Worm (Caenorhabditis elegans) whole organism, young adult: ENCODE data around the gene srh-229.

Experiments used
- B0019.2 ChIP-seq: fragments of 200-800 bp; sonication (Bioruptor generic); conservative IDR thresholded peaks from 2 replicates; pipeline ENCODE4 v1.3.6; 2022; ENCODE audit warnings: missing genetic modification reagents, missing genetic modification characterization, missing compliant biosample characterization
- C06A6.2 ChIP-seq: fragments of 200-800 bp; sonication (Bioruptor generic); conservative IDR thresholded peaks from 2 replicates; pipeline ENCODE4 v1.3.6; 2022; ENCODE audit warnings: missing genetic modification characterization, missing compliant biosample characterization
- C17E4.6 ChIP-seq: fragments of 200-800 bp; sonication (Bioruptor generic); IDR thresholded peaks from 2 replicates; pipeline ENCODE4 v1.3.6; 2022; ENCODE audit warnings: missing genetic modification reagents, missing genetic modification characterization, missing compliant biosample characterization
- F10E7.11 ChIP-seq: sonication (generic microtip); optimal IDR thresholded peaks from 2 replicates; lab custom pipeline; 2017; ENCODE audit warnings: mild to moderate bottlenecking, missing genetic modification characterization, moderate library complexity, missing compliant biosample characterization
- F23B12.7 ChIP-seq: sonication (generic microtip); optimal IDR thresholded peaks from 2 replicates; lab custom pipeline; 2017; ENCODE audit warnings: missing genetic modification characterization, mild to moderate bottlenecking, missing compliant biosample characterization, antibody characterized with exemption, moderate library complexity; ENCODE audit not compliant: insufficient read depth
- F49E8.2 ChIP-seq: sonication (generic microtip); optimal IDR thresholded peaks from 3 replicates; lab custom pipeline; 2017; ENCODE audit warnings: missing genetic modification characterization, mild to moderate bottlenecking, missing compliant biosample characterization, antibody characterized with exemption, moderate library complexity; ENCODE audit not compliant: insufficient read depth
- F55B11.4 ChIP-seq: sonication (generic microtip); optimal IDR thresholded peaks from 2 replicates; lab custom pipeline; 2016; ENCODE audit warnings: missing compliant biosample characterization, missing genetic modification characterization, borderline replicate concordance; ENCODE audit not compliant: insufficient read depth
- F57C9.4 ChIP-seq: sonication (generic microtip); optimal IDR thresholded peaks from 2 replicates; lab custom pipeline; 2017; ENCODE audit warnings: mild to moderate bottlenecking, missing genetic modification characterization, missing compliant biosample characterization
- K12H6.12 ChIP-seq: fragments of 200-800 bp; sonication (Bioruptor generic); optimal IDR thresholded peaks from 2 replicates; lab custom pipeline; 2018; ENCODE audit warnings: mild to moderate bottlenecking, missing genetic modification characterization, missing compliant biosample characterization
- T07F8.4 ChIP-seq: sonication (generic microtip); optimal IDR thresholded peaks from 2 replicates; lab custom pipeline; 2016; ENCODE audit warnings: mild to moderate bottlenecking, missing genetic modification characterization, moderate library complexity, missing compliant biosample characterization
- T26A5.8 ChIP-seq: sonication (generic microtip); optimal IDR thresholded peaks from 2 replicates; lab custom pipeline; 2016; ENCODE audit warnings: missing genetic modification characterization, missing compliant biosample characterization
- Y53G8AR.9 ChIP-seq: fragments of 200-800 bp; sonication (Bioruptor generic); conservative IDR thresholded peaks from 2 replicates; pipeline ENCODE4 v1.3.6; 2022; ENCODE audit warnings: missing genetic modification reagents, missing genetic modification characterization, missing compliant biosample characterization
- atf-7 ChIP-seq: sonication (generic microtip); optimal IDR thresholded peaks from 2 replicates; lab custom pipeline; 2017; ENCODE audit warnings: mild to moderate bottlenecking, missing genetic modification characterization, missing compliant biosample characterization
- athp-1 ChIP-seq: sonication (generic microtip); optimal IDR thresholded peaks from 2 replicates; lab custom pipeline; 2017; ENCODE audit warnings: mild to moderate bottlenecking, missing genetic modification characterization, missing compliant biosample characterization
- ccch-3 ChIP-seq: fragments of 200-800 bp; sonication (Bioruptor generic); optimal IDR thresholded peaks from 2 replicates; lab custom pipeline; 2018; ENCODE audit warnings: mild to moderate bottlenecking, missing genetic modification characterization, missing compliant biosample characterization
- cebp-1 ChIP-seq, 2 experiments: fragments of 200-800 bp in 1 of 2; sonication (Bioruptor generic) in 1 of 2; sonication (generic microtip) in 1 of 2; IDR thresholded peaks in 1 of 2; optimal IDR thresholded peaks in 1 of 2; 2 replicates each; pipeline versions ENCODE4 v1.3.6 to Lab custom; 2017 to 2022; ENCODE audit warnings: missing compliant biosample characterization in 2 of 2, missing genetic modification characterization in 2 of 2, mild to moderate bottlenecking in 1 of 2, missing genetic modification reagents in 1 of 2, moderate library complexity in 1 of 2
- cebp-2 ChIP-seq: fragments of 200-800 bp; sonication (Bioruptor generic); IDR thresholded peaks from 2 replicates; pipeline ENCODE4 v1.3.6; 2022; ENCODE audit warnings: missing genetic modification characterization, missing compliant biosample characterization
- ceh-27 ChIP-seq: fragments of 200-800 bp; sonication (Bioruptor generic); optimal IDR thresholded peaks from 2 replicates; lab custom pipeline; 2018; ENCODE audit warnings: mild to moderate bottlenecking, missing genetic modification characterization, moderate library complexity, missing compliant biosample characterization
- ceh-79 ChIP-seq: sonication (generic microtip); optimal IDR thresholded peaks from 2 replicates; lab custom pipeline; 2017; ENCODE audit warnings: mild to moderate bottlenecking, missing genetic modification characterization, missing compliant biosample characterization
- ceh-91 ChIP-seq: fragments of 200-800 bp; sonication (Bioruptor generic); IDR thresholded peaks from 2 replicates; pipeline ENCODE4 v1.3.6; 2022; ENCODE audit warnings: missing genetic modification reagents, missing genetic modification characterization, missing compliant biosample characterization
- dpff-1 ChIP-seq: sonication (generic microtip); optimal IDR thresholded peaks from 2 replicates; lab custom pipeline; 2017; ENCODE audit warnings: mild to moderate bottlenecking, missing genetic modification characterization, missing compliant biosample characterization
- egl-18 ChIP-seq: fragments of 200-800 bp; sonication (Bioruptor generic); IDR thresholded peaks from 2 replicates; pipeline ENCODE4 v1.3.6; 2022; ENCODE audit warnings: missing genetic modification reagents, missing genetic modification characterization, missing compliant biosample characterization
- hrde-1 ChIP-seq: sonication (generic microtip); optimal IDR thresholded peaks from 2 replicates; lab custom pipeline; 2016; ENCODE audit warnings: missing genetic modification characterization, mild to moderate bottlenecking, missing compliant biosample characterization, moderate library complexity, missing genotype, missing genetic modification reagents, borderline replicate concordance
- let-526 ChIP-seq: fragments of 200-800 bp; sonication (Bioruptor generic); IDR thresholded peaks from 2 replicates; pipeline ENCODE4 v1.3.6; 2022; ENCODE audit warnings: missing genetic modification reagents, missing genetic modification characterization, missing compliant biosample characterization
- lin-54 ChIP-seq: fragments of 200-800 bp; sonication (Bioruptor generic); optimal IDR thresholded peaks from 2 replicates; lab custom pipeline; 2018; ENCODE audit warnings: mild to moderate bottlenecking, missing genetic modification characterization, missing compliant biosample characterization
- lsl-1 ChIP-seq: fragments of 200-800 bp; sonication (Bioruptor generic); optimal IDR thresholded peaks from 2 replicates; lab custom pipeline; 2018; ENCODE audit warnings: mild to moderate bottlenecking, missing genetic modification characterization, moderate library complexity, missing compliant biosample characterization
- madf-10 ChIP-seq: sonication (generic microtip); optimal IDR thresholded peaks from 2 replicates; lab custom pipeline; 2016; ENCODE audit warnings: mild to moderate bottlenecking, missing genetic modification characterization, missing compliant biosample characterization
- madf-6 ChIP-seq: fragments of 200-800 bp; sonication (Bioruptor generic); IDR thresholded peaks from 2 replicates; pipeline ENCODE4 v1.3.6; 2022; ENCODE audit warnings: missing genetic modification reagents, missing genetic modification characterization, missing compliant biosample characterization
- madf-8 ChIP-seq: fragments of 200-800 bp; sonication (Bioruptor generic); conservative IDR thresholded peaks from 2 replicates; pipeline ENCODE4 v1.3.6; 2022; ENCODE audit warnings: missing genetic modification reagents, missing genetic modification characterization, missing compliant biosample characterization
- mel-28 ChIP-seq: sonication (generic microtip); optimal IDR thresholded peaks from 2 replicates; lab custom pipeline; 2016; ENCODE audit warnings: borderline replicate concordance, mild to moderate bottlenecking, missing genetic modification characterization, missing compliant biosample characterization
- mxl-1 ChIP-seq: sonication (generic microtip); optimal IDR thresholded peaks from 2 replicates; lab custom pipeline; 2016; ENCODE audit warnings: missing genetic modification characterization, missing compliant biosample characterization
- nfya-2 ChIP-seq: fragments of 200-800 bp; sonication (Bioruptor generic); IDR thresholded peaks from 2 replicates; pipeline ENCODE4 v1.3.6; 2022; ENCODE audit warnings: missing genetic modification reagents, missing genetic modification characterization, missing compliant biosample characterization
- nhr-120 ChIP-seq: fragments of 200-800 bp; sonication (Bioruptor generic); IDR thresholded peaks from 2 replicates; pipeline ENCODE4 v1.3.6; 2022; ENCODE audit warnings: missing genetic modification characterization, missing compliant biosample characterization
- nhr-80 ChIP-seq: sonication (generic microtip); optimal IDR thresholded peaks from 2 replicates; lab custom pipeline; 2016; ENCODE audit warnings: missing genetic modification characterization, missing compliant biosample characterization
- sdz-38 ChIP-seq: sonication (generic microtip); optimal IDR thresholded peaks from 2 replicates; lab custom pipeline; 2016; ENCODE audit warnings: missing genotype, missing genetic modification characterization, missing compliant biosample characterization
- snpc-4 ChIP-seq, 5 experiments: fragments of 150-350 bp in 1 of 5; sonication (generic microtip) in 4 of 5; optimal IDR thresholded peaks; 2 replicates each; lab custom pipeline; 2014 to 2018; ENCODE audit warnings: missing genetic modification characterization in 5 of 5, missing biosample characterization in 3 of 5, antibody characterized with exemption in 2 of 5, mild to moderate bottlenecking in 2 of 5, missing compliant biosample characterization in 2 of 5, missing genotype in 2 of 5, moderate library complexity in 2 of 5, missing genetic modification reagents in 1 of 5
- tbx-9 ChIP-seq: sonication (generic microtip); optimal IDR thresholded peaks from 2 replicates; lab custom pipeline; 2016; ENCODE audit warnings: borderline replicate concordance, missing genetic modification characterization, inconsistent platforms, missing compliant biosample characterization
- unc-62 ChIP-seq: fragments of 150-350 bp; optimal IDR thresholded peaks from 2 replicates; lab custom pipeline; 2014; ENCODE audit warnings: missing biosample characterization, missing genetic modification reagents, missing genetic modification characterization
- xnd-1 ChIP-seq: sonication (generic microtip); optimal IDR thresholded peaks from 2 replicates; lab custom pipeline; 2016; ENCODE audit warnings: missing genotype, missing genetic modification reagents, missing genetic modification characterization, missing compliant biosample characterization
- ztf-18 ChIP-seq: sonication (generic microtip); optimal IDR thresholded peaks from 2 replicates; lab custom pipeline; 2016; ENCODE audit warnings: missing genotype, mild to moderate bottlenecking, missing genetic modification characterization, missing compliant biosample characterization
- ztf-28 ChIP-seq: fragments of 200-800 bp; sonication (Bioruptor generic); IDR thresholded peaks from 2 replicates; pipeline ENCODE4 v1.3.6; 2022; ENCODE audit warnings: missing genetic modification reagents, missing genetic modification characterization, missing compliant biosample characterization
- ztf-6 ChIP-seq: fragments of 200-800 bp; sonication (Bioruptor generic); IDR thresholded peaks from 2 replicates; pipeline ENCODE4 v1.3.6; 2022; ENCODE audit warnings: missing genetic modification reagents, missing genetic modification characterization, missing compliant biosample characterization

Gene srh-229

ce11 chrV:7528816-7529215 is 24.6 kb upstream of the srh-229 start, which contains the start of gene C54F6.5:
Gene C54F6.5 (plus strand): TSS chrV:7529116.
- TF ChIP-seq xnd-1 (tag; lab: Kevin White, UChicago) (no peak), nfya-2 (no peak), sdz-38 (no peak), madf-6 (GFP tag; lab: Robert Waterston, UW) (no peak), let-526 (GFP tag; lab: Robert Waterston, UW) (no peak), ztf-18 (tag; lab: Kevin White, UChicago) (no peak), atf-7 (tag; lab: Kevin White, UChicago) (no peak), madf-10 (tag; lab: Kevin White, UChicago) (no peak), lin-54 (no peak), unc-62 (GFP tag; lab: Kevin White, UChicago) (no peak), ztf-6 (GFP tag; lab: Robert Waterston, UW) (no peak), mel-28 (tag; lab: Kevin White, UChicago) (no peak), ccch-3 (GFP tag; lab: Kevin White, UChicago) (no peak), B0019.2 (GFP tag; lab: Robert Waterston, UW) (no peak), C06A6.2 (no peak), F10E7.11 (tag; lab: Kevin White, UChicago) (no peak)

- no peak for TF ChIP-seq F49E8.2 (tag; lab: Kevin White, UChicago)
- TF ChIP-seq ceh-79 (tag; lab: Kevin White, UChicago) = no peak
- no peak for TF ChIP-seq hrde-1 (tag; lab: Kevin White, UChicago)
- no peak for TF ChIP-seq T07F8.4 (tag; lab: Kevin White, UChicago)
- no peak for TF ChIP-seq ceh-27 (GFP tag; lab: Kevin White, UChicago)
- TF ChIP-seq ceh-91 (GFP tag; lab: Robert Waterston, UW) = no peak
- no peak for TF ChIP-seq T26A5.8 (tag; lab: Kevin White, UChicago)
These were observed 23.0 kb upstream of the srh-229 start, which contains the start of gene C54F6.17 for ce11 chrV:7527153-7527552. Gene C54F6.17 (plus strand): TSS chrV:7527453.

- TF ChIP-seq tbx-9 (tag; lab: Kevin White, UChicago) (no peak), mxl-1 (no peak), athp-1 (tag; lab: Kevin White, UChicago) (no peak), F55B11.4 (tag; lab: Kevin White, UChicago) (no peak), Y53G8AR.9 (no peak), dpff-1 (tag; lab: Kevin White, UChicago) (no peak), F57C9.4 (no peak), ztf-28 (GFP tag; lab: Robert Waterston, UW) (no peak)
These were observed 21.5 kb upstream of the srh-229 start, which contains the start of gene C54F6.18 for ce11 chrV:7525695-7526094. Gene C54F6.18 (plus strand): TSS chrV:7525995.

- TF ChIP-seq ceh-27 (GFP tag; lab: Kevin White, UChicago) (no peak), snpc-4 (GFP tag; optimal IDR thresholded peaks at IDR 0.05; lab: Kevin White, UChicago) (no peak), snpc-4 (tag; optimal IDR thresholded peaks at IDR 0.05; lab: Kevin White, UChicago) (no peak), lsl-1 (GFP tag; lab: Kevin White, UChicago) (no peak), nhr-80 (tag; lab: Kevin White, UChicago) (no peak), K12H6.12 (tag; lab: Kevin White, UChicago) (no peak), ceh-79 (tag; lab: Kevin White, UChicago) (no peak), cebp-2 (no peak), C17E4.6 (no peak), nhr-120 (GFP tag; lab: Robert Waterston, UW) (no peak), F23B12.7 (tag; lab: Kevin White, UChicago) (no peak), madf-8 (no peak), egl-18 (GFP tag; lab: Robert Waterston, UW) (no peak), cebp-1 (GFP tag; IDR thresholded peaks at IDR 0.05; lab: Robert Waterston, UW) (no peak), cebp-1 (tag; optimal IDR thresholded peaks at IDR 0.05; lab: Kevin White, UChicago) (no peak)
- TF ChIP-seq, all 124 proteins: peak for 0
These were observed 20.3 kb upstream of the srh-229 start, which contains the start of gene C54F6.20 for ce11 chrV:7524447-7524846. Gene C54F6.20 (plus strand): TSS chrV:7524747.
